Worm (Caenorhabditis elegans) whole organism, late embryonic: ENCODE data around the gene T24H7.9.

Source experiments
- C08G9.2 ChIP-seq: sonication (generic microtip); optimal IDR thresholded peaks from 2 replicates; lab custom pipeline; 2016; ENCODE audit warnings: mild to moderate bottlenecking, missing genetic modification characterization, moderate library complexity, missing compliant biosample characterization
- F13H6.1 ChIP-seq: sonication (generic microtip); optimal IDR thresholded peaks from 2 replicates; lab custom pipeline; 2016; ENCODE audit warnings: missing genetic modification characterization, missing compliant biosample characterization
- K02D7.2 ChIP-seq: sonication (generic microtip); optimal IDR thresholded peaks from 2 replicates; lab custom pipeline; 2017; ENCODE audit warnings: mild to moderate bottlenecking, missing genetic modification characterization, missing compliant biosample characterization
- K09A11.1 ChIP-seq: sonication (generic microtip); optimal IDR thresholded peaks from 2 replicates; lab custom pipeline; 2017; ENCODE audit warnings: antibody characterized with exemption, mild to moderate bottlenecking, missing genetic modification characterization, missing compliant biosample characterization; ENCODE audit not compliant: insufficient read depth
- T23F11.4 ChIP-seq: fragments of 200-800 bp; sonication (Bioruptor generic); optimal IDR thresholded peaks from 2 replicates; lab custom pipeline; 2018; ENCODE audit warnings: mild to moderate bottlenecking, missing genetic modification characterization, missing compliant biosample characterization
- Y22D7AL.16 ChIP-seq: sonication (generic microtip); optimal IDR thresholded peaks from 2 replicates; lab custom pipeline; 2016; ENCODE audit warnings: missing genetic modification characterization, missing compliant biosample characterization
- ahr-1 ChIP-seq: sonication (generic microtip); optimal IDR thresholded peaks from 2 replicates; lab custom pipeline; 2016; ENCODE audit warnings: missing genetic modification characterization, missing compliant biosample characterization
- ceh-14 ChIP-seq: sonication (generic microtip); optimal IDR thresholded peaks from 2 replicates; lab custom pipeline; 2016; ENCODE audit warnings: missing genotype, missing genetic modification characterization, missing compliant biosample characterization
- ceh-18 ChIP-seq: sonication (generic microtip); optimal IDR thresholded peaks from 2 replicates; lab custom pipeline; 2016; ENCODE audit warnings: missing genetic modification characterization, missing compliant biosample characterization
- ceh-30 ChIP-seq: fragments of 150-350 bp; optimal IDR thresholded peaks from 2 replicates; lab custom pipeline; 2014; ENCODE audit warnings: missing biosample characterization, missing genetic modification characterization
- ceh-48 ChIP-seq: sonication (generic microtip); optimal IDR thresholded peaks from 2 replicates; lab custom pipeline; 2016; ENCODE audit warnings: missing genetic modification characterization, inconsistent platforms, missing compliant biosample characterization
- ceh-9 ChIP-seq: sonication (generic microtip); optimal IDR thresholded peaks from 2 replicates; lab custom pipeline; 2016; ENCODE audit warnings: mild to moderate bottlenecking, missing genetic modification characterization, inconsistent platforms, missing compliant biosample characterization
- che-1 ChIP-seq: sonication (generic microtip); optimal IDR thresholded peaks from 2 replicates; lab custom pipeline; 2016; ENCODE audit warnings: mild to moderate bottlenecking, missing genetic modification characterization, missing compliant biosample characterization
- elt-2 ChIP-seq: sonication (generic microtip); optimal IDR thresholded peaks from 2 replicates; lab custom pipeline; 2016; ENCODE audit warnings: missing genetic modification reagents, missing genetic modification characterization, missing compliant biosample characterization
- fkh-6 ChIP-seq: sonication (generic microtip); optimal IDR thresholded peaks from 2 replicates; lab custom pipeline; 2016; ENCODE audit warnings: missing genetic modification characterization, missing compliant biosample characterization
- gmeb-2 ChIP-seq: sonication (generic microtip); optimal IDR thresholded peaks from 2 replicates; lab custom pipeline; 2016; ENCODE audit warnings: missing genetic modification characterization, inconsistent platforms, missing compliant biosample characterization
- hlh-15 ChIP-seq: sonication (generic microtip); optimal IDR thresholded peaks from 2 replicates; lab custom pipeline; 2016; ENCODE audit warnings: missing genetic modification characterization, missing compliant biosample characterization
- hlh-30 ChIP-seq: sonication (generic microtip); optimal IDR thresholded peaks from 2 replicates; lab custom pipeline; 2017; ENCODE audit warnings: antibody characterized with exemption, missing genetic modification characterization, missing compliant biosample characterization; ENCODE audit not compliant: insufficient read depth
- hlh-6 ChIP-seq: sonication (generic microtip); optimal IDR thresholded peaks from 2 replicates; lab custom pipeline; 2016; ENCODE audit warnings: missing genotype, missing genetic modification characterization, missing compliant biosample characterization
- hlh-8 ChIP-seq: sonication (generic microtip); optimal IDR thresholded peaks from 2 replicates; lab custom pipeline; 2016; ENCODE audit warnings: missing genotype, missing genetic modification characterization, missing compliant biosample characterization
- madf-2 ChIP-seq: sonication (generic microtip); optimal IDR thresholded peaks from 2 replicates; lab custom pipeline; 2017; ENCODE audit warnings: missing genetic modification characterization, missing compliant biosample characterization
- mec-3 ChIP-seq: sonication (generic microtip); optimal IDR thresholded peaks from 2 replicates; lab custom pipeline; 2016; ENCODE audit warnings: borderline replicate concordance, missing genetic modification characterization, missing compliant biosample characterization
- nfya-1 ChIP-seq: sonication (generic microtip); optimal IDR thresholded peaks from 2 replicates; lab custom pipeline; 2017; ENCODE audit warnings: missing genetic modification characterization, mild to moderate bottlenecking, missing compliant biosample characterization, antibody characterized with exemption, moderate library complexity
- nhr-232 ChIP-seq: sonication (generic microtip); optimal IDR thresholded peaks from 2 replicates; lab custom pipeline; 2016; ENCODE audit warnings: missing genetic modification characterization, missing compliant biosample characterization
- pax-1 ChIP-seq: fragments of 150-350 bp; optimal IDR thresholded peaks from 2 replicates; lab custom pipeline; 2014; ENCODE audit warnings: missing biosample characterization, missing genetic modification characterization
- pros-1 ChIP-seq: fragments of 150-350 bp; optimal IDR thresholded peaks from 2 replicates; lab custom pipeline; 2014; ENCODE audit warnings: missing biosample characterization, missing genetic modification reagents, missing genetic modification characterization
- rnt-1 ChIP-seq: sonication (generic microtip); optimal IDR thresholded peaks from 2 replicates; lab custom pipeline; 2016; ENCODE audit warnings: missing genetic modification characterization, missing compliant biosample characterization
- sox-4 ChIP-seq: sonication (generic microtip); optimal IDR thresholded peaks from 2 replicates; lab custom pipeline; 2017; ENCODE audit warnings: mild to moderate bottlenecking, missing genetic modification characterization, inconsistent platforms, missing compliant biosample characterization
- unc-3 ChIP-seq, 2 experiments: fragments of 200-800 bp in 1 of 2; sonication (Bioruptor generic) in 1 of 2; sonication (generic microtip) in 1 of 2; conservative IDR thresholded peaks in 1 of 2; optimal IDR thresholded peaks in 1 of 2; 2 replicates each; pipeline versions ENCODE4 v1.3.6 to Lab custom; 2016 to 2022; ENCODE audit warnings: missing compliant biosample characterization in 2 of 2, missing genetic modification characterization in 2 of 2, missing genetic modification reagents in 1 of 2
- unc-42 ChIP-seq: sonication (generic microtip); optimal IDR thresholded peaks from 2 replicates; lab custom pipeline; 2016; ENCODE audit warnings: missing genotype, missing genetic modification characterization, missing compliant biosample characterization
- unc-55 ChIP-seq: sonication (generic microtip); optimal IDR thresholded peaks from 2 replicates; lab custom pipeline; 2017; ENCODE audit warnings: missing biosample characterization, missing genetic modification reagents, missing genetic modification characterization
- unc-86 ChIP-seq: sonication (generic microtip); optimal IDR thresholded peaks from 2 replicates; lab custom pipeline; 2016; ENCODE audit warnings: missing genetic modification characterization, missing compliant biosample characterization
- ztf-16 ChIP-seq: sonication (generic microtip); optimal IDR thresholded peaks from 2 replicates; lab custom pipeline; 2017; ENCODE audit warnings: missing genetic modification characterization, missing compliant biosample characterization

Gene T24H7.9

ce11 chrII:6221470-6221869 is 13.8 kb downstream of the T24H7.9 start:
- no peak for TF ChIP-seq T23F11.4 (GFP tag; lab: Kevin White, UChicago)
- no peak for TF ChIP-seq rnt-1 (tag; lab: Kevin White, UChicago)
- no peak for TF ChIP-seq ahr-1 (tag; lab: Kevin White, UChicago)
- no peak for TF ChIP-seq ceh-14 (tag; lab: Kevin White, UChicago)
- TF ChIP-seq mec-3 (tag; lab: Kevin White, UChicago) = no peak
- no peak for TF ChIP-seq unc-86
- no peak for TF ChIP-seq nhr-232 (tag; lab: Kevin White, UChicago)
- TF ChIP-seq hlh-8 (tag; lab: Kevin White, UChicago) = no peak
- no peak for TF ChIP-seq elt-2 (tag; lab: Kevin White, UChicago)

- TF ChIP-seq mec-3 (tag; lab: Kevin White, UChicago) = no peak
- TF ChIP-seq hlh-6 = no peak
- no peak for TF ChIP-seq nfya-1 (tag; lab: Kevin White, UChicago)
- TF ChIP-seq gmeb-2 (tag; lab: Kevin White, UChicago) = no peak
- TF ChIP-seq ceh-30 = no peak
- no peak for TF ChIP-seq T23F11.4 (GFP tag; lab: Kevin White, UChicago)
- TF ChIP-seq sox-4 (tag; lab: Kevin White, UChicago) = no peak
- TF ChIP-seq unc-86 = no peak
- TF ChIP-seq, all 69 proteins: peak for 0
These were observed 16.0 kb downstream of the T24H7.9 start, which contains the start of gene mks-2 for ce11 chrII:6219346-6219745. Gene mks-2, minus strand, starts transcription at chrII:6219446.

- TF ChIP-seq elt-2 (tag; lab: Kevin White, UChicago) = no peak
These were observed 27.2 kb downstream of the T24H7.9 start, which contains the start of gene daf-37 for ce11 chrII:6208116-6208515. Gene daf-37, minus strand, starts transcription at chrII:6208216.

DNA sequence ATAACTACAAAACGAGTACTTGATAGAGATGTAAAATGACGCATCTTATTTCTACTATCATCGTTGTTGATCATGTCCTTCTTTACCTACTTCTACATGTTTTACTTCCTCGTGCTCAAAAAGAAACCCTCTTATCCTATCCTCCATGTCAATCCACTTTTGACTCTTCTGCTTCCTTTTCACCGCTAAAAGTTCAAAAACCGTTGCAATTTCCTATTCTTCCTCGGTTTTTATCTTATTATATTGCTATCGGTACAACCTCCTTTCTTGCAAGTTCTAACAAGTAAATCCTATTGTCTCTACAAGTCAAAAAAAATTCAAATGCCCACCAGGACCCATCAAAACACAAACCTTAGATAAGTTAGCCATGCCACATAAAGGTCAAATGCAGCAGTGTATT is 28.1 kb downstream of the T24H7.9 start:
- TF ChIP-seq unc-42 (peak; percentile 52), fkh-6 (tag; lab: Kevin White, UChicago) (no peak)

- TF ChIP-seq pros-1 (no peak), unc-3 (GFP tag; conservative IDR thresholded peaks at IDR 0.05; lab: Robert Waterston, UW) (no peak), unc-3 (tag; optimal IDR thresholded peaks at IDR 0.05; lab: Kevin White, UChicago) (no peak), hlh-15 (tag; lab: Kevin White, UChicago) (no peak), unc-55 (GFP tag; lab: Kevin White, UChicago) (no peak), ceh-48 (no peak), ztf-16 (tag; lab: Kevin White, UChicago) (no peak), ceh-9 (tag; lab: Kevin White, UChicago) (no peak), madf-2 (tag; lab: Kevin White, UChicago) (no peak), ceh-18 (no peak), Y22D7AL.16 (tag; lab: Kevin White, UChicago) (no peak), hlh-30 (tag; lab: Kevin White, UChicago) (no peak), C08G9.2 (no peak), nfya-1 (tag; lab: Kevin White, UChicago) (no peak), K09A11.1 (no peak), pax-1 (tag; lab: Kevin White, UChicago) (no peak), mec-3 (tag; lab: Kevin White, UChicago) (no peak), K02D7.2 (tag; lab: Kevin White, UChicago) (no peak), F13H6.1 (no peak), che-1 (no peak)
These were observed 32.4 kb downstream of the T24H7.9 start, which contains the start of gene C30B5.17 for ce11 chrII:6202910-6203309. Gene C30B5.17, minus strand, starts transcription at chrII:6203010.
